Fruit fly (Drosophila melanogaster) whole organism, embryonic: Measurements from ENCODE around the gene CG15877.

ENCODE experiments used
- CG16779 ChIP-seq: fragments of 200-800 bp; sonication (Bioruptor generic); IDR thresholded peaks from 2 replicates; pipeline ENCODE4 v1.3.6; 2022; ENCODE audit warnings: missing biosample characterization, missing genetic modification characterization
- odd ChIP-seq: fragments of 200-800 bp; sonication (Bioruptor generic); optimal IDR thresholded peaks from 2 replicates; lab custom pipeline; 2017; ENCODE audit warnings: missing biosample characterization, mild to moderate bottlenecking, missing genetic modification characterization
- sima ChIP-seq: fragments of 200-800 bp; sonication (Bioruptor generic); optimal IDR thresholded peaks from 2 replicates; lab custom pipeline; 2016; ENCODE audit warnings: missing biosample characterization, missing genetic modification characterization
- sob ChIP-seq: fragments of 200-800 bp; sonication (Bioruptor generic); IDR thresholded peaks from 2 replicates; pipeline ENCODE4 v1.3.6; 2022; ENCODE audit warnings: missing biosample characterization, missing genetic modification characterization

DNA sequence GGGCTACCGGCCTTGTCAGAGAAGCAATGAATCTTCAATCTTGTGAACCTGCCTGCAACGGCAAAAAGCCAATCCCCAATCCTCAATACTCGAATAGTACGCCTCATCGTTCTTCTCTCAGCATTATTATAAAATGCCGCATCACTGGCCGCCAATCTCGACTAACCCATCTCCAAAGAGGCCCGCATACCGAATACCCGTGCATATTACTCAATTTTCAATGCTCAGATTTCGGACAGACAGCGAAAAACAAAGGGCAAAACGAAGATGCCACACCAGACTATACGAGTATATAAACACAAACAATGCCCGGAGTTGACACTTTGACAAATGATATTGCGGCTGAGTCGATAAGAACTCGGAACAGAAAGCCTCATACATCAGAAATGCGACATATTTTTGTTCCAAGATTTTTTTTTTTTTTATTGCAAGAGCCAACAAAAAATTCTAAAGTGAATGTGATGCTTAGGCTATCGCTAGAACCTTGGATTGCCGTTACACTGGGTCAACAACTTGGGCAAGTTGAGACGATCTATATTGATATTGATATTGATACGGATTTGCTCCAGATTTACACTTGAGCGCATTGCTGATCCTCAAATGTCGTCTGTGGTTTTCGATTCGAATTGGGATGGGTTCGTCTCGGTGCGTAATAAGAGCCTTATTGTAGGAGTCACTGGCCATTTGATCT, 15.5 kb upstream of the CG15877 start:
- TF ChIP-seq odd (GFP tag; lab: Kevin White, UChicago) (no peak), sima (GFP tag; lab: Kevin White, UChicago) (no peak), CG16779 (no peak), sob (GFP tag; lab: Robert Waterston, UW) (no peak)
